Worm (Caenorhabditis elegans) whole organism, mixed stage, embryonic: ENCODE results near the gene Y68A4A.10.

ENCODE experiments used
- ceh-39 ChIP-seq: fragments of 150-350 bp; optimal IDR thresholded peaks from 2 replicates; lab custom pipeline; 2014; ENCODE audit warnings: missing biosample characterization, missing genetic modification characterization
- ces-1 ChIP-seq: fragments of 150-350 bp; optimal IDR thresholded peaks from 2 replicates; lab custom pipeline; 2014; ENCODE audit warnings: missing biosample characterization, missing genetic modification reagents, missing genetic modification characterization
- flh-1 ChIP-seq: fragments of 200-800 bp; sonication (Bioruptor generic); optimal IDR thresholded peaks from 2 replicates; lab custom pipeline; 2018; ENCODE audit warnings: mild to moderate bottlenecking, missing genetic modification characterization, moderate library complexity, missing compliant biosample characterization
- lin-13 ChIP-seq: fragments of 150-350 bp; optimal IDR thresholded peaks from 2 replicates; lab custom pipeline; 2014; ENCODE audit warnings: missing biosample characterization, missing genetic modification characterization
- lsy-2 ChIP-seq: fragments of 150-350 bp; optimal IDR thresholded peaks from 2 replicates; lab custom pipeline; 2014; ENCODE audit warnings: missing biosample characterization, missing genetic modification characterization
- mep-1 ChIP-seq: fragments of 150-350 bp; optimal IDR thresholded peaks from 2 replicates; lab custom pipeline; 2017; ENCODE audit warnings: missing biosample characterization, missing genetic modification reagents, missing genetic modification characterization, inconsistent platforms
- nhr-2 ChIP-seq: fragments of 150-350 bp; optimal IDR thresholded peaks from 2 replicates; lab custom pipeline; 2014; ENCODE audit warnings: missing biosample characterization, missing genetic modification characterization
- nhr-76 ChIP-seq: sonication (generic microtip); optimal IDR thresholded peaks from 2 replicates; lab custom pipeline; 2017; ENCODE audit warnings: missing biosample characterization, missing genetic modification characterization
- pha-4 ChIP-seq: fragments of 150-350 bp; optimal IDR thresholded peaks from 2 replicates; lab custom pipeline; 2018; ENCODE audit warnings: missing biosample characterization, missing genetic modification reagents, missing genetic modification characterization
- snpc-4 ChIP-seq: fragments of 150-350 bp; optimal IDR thresholded peaks from 2 replicates; lab custom pipeline; 2014; ENCODE audit warnings: missing biosample characterization, missing genetic modification characterization
- unc-39 ChIP-seq: fragments of 150-350 bp; optimal IDR thresholded peaks from 2 replicates; lab custom pipeline; 2014; ENCODE audit warnings: missing biosample characterization, missing genetic modification characterization
- zip-8 ChIP-seq: fragments of 150-350 bp; optimal IDR thresholded peaks from 2 replicates; lab custom pipeline; 2014; ENCODE audit warnings: missing biosample characterization, missing genetic modification characterization
- ztf-11 ChIP-seq: fragments of 150-350 bp; optimal IDR thresholded peaks from 2 replicates; lab custom pipeline; 2014; ENCODE audit warnings: missing biosample characterization, missing genetic modification characterization

The Y68A4A.10 gene

DNA sequence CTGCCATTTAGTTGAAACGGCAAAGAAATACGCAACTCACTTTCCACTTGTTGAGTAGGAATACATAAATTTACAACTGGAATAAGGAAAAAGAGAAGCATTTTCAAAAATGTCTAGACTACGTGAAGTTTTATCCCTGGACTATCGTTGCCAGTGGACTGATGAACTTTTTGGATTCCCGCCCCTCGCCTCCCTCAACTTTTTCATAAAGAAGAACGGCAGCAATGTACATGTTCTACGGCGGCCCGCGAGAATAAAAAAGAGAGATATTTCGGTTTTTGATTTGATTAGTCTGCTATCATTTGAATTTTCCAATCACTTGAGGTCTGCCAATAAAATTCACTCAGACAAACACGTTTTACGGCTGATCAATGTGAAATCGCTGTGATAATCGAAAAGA, 47.0 kb downstream of the Y68A4A.10 start, which contains the start of gene clec-243:
clec-243 (minus strand) TSS at position 101 of the 400 bp plus-strand sequence.
- TF ChIP-seq snpc-4 (no peak), zip-8 (tag; lab: Kevin White, UChicago) (no peak), mep-1 (no peak), ces-1 (GFP tag; lab: Kevin White, UChicago) (no peak), ceh-39 (tag; lab: Kevin White, UChicago) (no peak), unc-39 (tag; lab: Kevin White, UChicago) (no peak), nhr-76 (tag; lab: Kevin White, UChicago) (no peak), nhr-2 (no peak), ztf-11 (no peak), flh-1 (GFP tag; lab: Kevin White, UChicago) (no peak), lsy-2 (tag; lab: Kevin White, UChicago) (no peak)

ce11 chrV:17251364-17251961, 49.5 kb downstream of the Y68A4A.10 start, which contains the start of gene Y61B8A.6:
TSS of gene Y61B8A.6 (plus strand) at chrV:17251911.
- TF ChIP-seq lin-13 (tag; lab: Kevin White, UChicago) (no peak), pha-4 (tag; lab: Kevin White, UChicago) (no peak)
